Worm (Caenorhabditis elegans): ENCODE measurements around the gene unc-130.

Gene unc-130

ce11 chrII:11305627-11306449, 24.1 kb downstream of the unc-130 start, which contains the start of gene rsf-1 (continued):
- TF ChIP-seq ceh-16 (tag; optimal IDR thresholded peaks at IDR 0.05) (no peak), nhr-6 (tag; optimal IDR thresholded peaks at IDR 0.05) (no peak), dmd-4 (tag; optimal IDR thresholded peaks at IDR 0.05) (no peak), snpc-4 (tag; optimal IDR thresholded peaks at IDR 0.05) (no peak), sem-4 (tag; optimal IDR thresholded peaks at IDR 0.05) (no peak), lsy-2 (tag; optimal IDR thresholded peaks at IDR 0.05) (peak in 1 of 2 experiments; percentile 25), Y55F3AM.14 (GFP tag; optimal IDR thresholded peaks at IDR 0.05) (no peak), alr-1 (tag; optimal IDR thresholded peaks at IDR 0.05) (no peak), mab-5 (tag; optimal IDR thresholded peaks at IDR 0.05) (no peak), zag-1 (tag; optimal IDR thresholded peaks at IDR 0.05) (no peak), nhr-23 (tag; optimal IDR thresholded peaks at IDR 0.05) (no peak)

ce11 chrII:11307332-11307731, 25.6 kb downstream of the unc-130 start:
- no peak for TF ChIP-seq snpc-4 (tag; optimal IDR thresholded peaks at IDR 0.05)
- peak; percentile 61 for TF ChIP-seq nhr-25 (tag; optimal IDR thresholded peaks at IDR 0.05)
- peak; percentile 92 for TF ChIP-seq blmp-1 (tag; optimal IDR thresholded peaks at IDR 0.05; ENCODE audit: insufficient read depth)
- peak; percentile 26 for TF ChIP-seq nhr-129 (tag; optimal IDR thresholded peaks at IDR 0.05)

DNA sequence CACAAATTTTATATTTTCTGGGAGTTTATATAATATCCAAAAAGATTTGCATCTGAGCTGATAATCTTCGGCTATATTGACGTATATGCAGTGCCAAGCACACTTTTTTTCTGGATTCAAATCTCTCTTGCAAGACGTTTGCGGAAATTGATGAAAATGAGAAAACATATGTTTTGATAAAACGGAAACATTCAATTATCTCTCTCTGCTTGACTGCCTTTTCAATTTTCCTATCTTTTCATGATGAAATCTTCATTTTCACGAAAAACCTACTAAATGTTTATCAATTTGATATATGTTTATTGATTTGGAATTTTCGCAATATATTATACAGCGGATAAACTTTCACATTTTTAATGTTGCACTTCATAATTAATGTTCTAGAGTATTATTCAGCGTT, 26.2 kb downstream of the unc-130 start:
- TF ChIP-seq lsy-2 (tag; optimal IDR thresholded peaks at IDR 0.05), result peak in 1 of 2 experiments; percentile 5
- no peak for TF ChIP-seq Y55F3AM.14 (GFP tag; optimal IDR thresholded peaks at IDR 0.05)
- peak; percentile 10 for TF ChIP-seq blmp-1 (tag; optimal IDR thresholded peaks at IDR 0.05; ENCODE audit: insufficient read depth)
- TF ChIP-seq nhr-129 (tag; optimal IDR thresholded peaks at IDR 0.05), result peak; percentile 15
- TF ChIP-seq dmd-4 (tag; optimal IDR thresholded peaks at IDR 0.05), result no peak

- TF ChIP-seq unc-39 (tag; optimal IDR thresholded peaks at IDR 0.05), result no peak
- TF ChIP-seq zag-1 (tag; optimal IDR thresholded peaks at IDR 0.05), result no peak
- no peak for TF ChIP-seq nhr-10 (tag; optimal IDR thresholded peaks at IDR 0.05)
- no peak for TF ChIP-seq dmd-4 (tag; optimal IDR thresholded peaks at IDR 0.05)
- TF ChIP-seq ztf-1 (GFP tag; conservative IDR thresholded peaks at IDR 0.05), result no peak
- no peak for TF ChIP-seq C34F6.9 (tag; optimal IDR thresholded peaks at IDR 0.05)
- no peak for TF ChIP-seq aly-2 (tag; optimal IDR thresholded peaks at IDR 0.05)
- no peak for TF ChIP-seq nhr-21 (tag; optimal IDR thresholded peaks at IDR 0.05)
Measured at ce11 chrII:11312223-11312622, 30.5 kb downstream of the unc-130 start, which contains the start of gene T24F1.7. Gene T24F1.7, plus strand, starts transcription at chrII:11312523.

- TF ChIP-seq nhr-10 (tag; optimal IDR thresholded peaks at IDR 0.05), result no peak
- no peak for TF ChIP-seq sma-9 (GFP tag; optimal IDR thresholded peaks at IDR 0.05)
- TF ChIP-seq sma-9 (tag; optimal IDR thresholded peaks at IDR 0.05), result no peak
- no peak for TF ChIP-seq mbf-1 (tag; optimal IDR thresholded peaks at IDR 0.05)
- TF ChIP-seq blmp-1 (tag; optimal IDR thresholded peaks at IDR 0.05; ENCODE audit: insufficient read depth), result no peak
- TF ChIP-seq mdl-1 (tag; optimal IDR thresholded peaks at IDR 0.05), result no peak
- no peak for TF ChIP-seq crh-2 (tag; optimal IDR thresholded peaks at IDR 0.05)
- no peak for TF ChIP-seq ztf-4 (tag; optimal IDR thresholded peaks at IDR 0.05)
- TF ChIP-seq skn-1 (tag; optimal IDR thresholded peaks at IDR 0.05), result no peak
- no peak for TF ChIP-seq elt-1 (tag; optimal IDR thresholded peaks at IDR 0.05)
- TF ChIP-seq ztf-1 (GFP tag; conservative IDR thresholded peaks at IDR 0.05), result no peak
Measured at ce11 chrII:11314165-11314564, 32.4 kb downstream of the unc-130 start, which contains the start of gene T24F1.4. Gene T24F1.4, minus strand, starts transcription at chrII:11314265.

ce11 chrII:11316663-11317062, 34.9 kb downstream of the unc-130 start:
- TF ChIP-seq ztf-4 (tag; optimal IDR thresholded peaks at IDR 0.05) (no peak), lin-13 (GFP tag; optimal IDR thresholded peaks at IDR 0.05) (no peak), nhr-129 (tag; optimal IDR thresholded peaks at IDR 0.05) (peak; percentile 12), crh-2 (tag; optimal IDR thresholded peaks at IDR 0.05) (no peak), nhr-77 (tag; optimal IDR thresholded peaks at IDR 0.05) (no peak), skn-1 (tag; optimal IDR thresholded peaks at IDR 0.05) (no peak), nhr-237 (tag; optimal IDR thresholded peaks at IDR 0.05) (no peak), Y55F3AM.14 (GFP tag; optimal IDR thresholded peaks at IDR 0.05) (no peak), sma-9 (GFP tag; optimal IDR thresholded peaks at IDR 0.05) (no peak), sma-9 (tag; optimal IDR thresholded peaks at IDR 0.05) (no peak), blmp-1 (tag; optimal IDR thresholded peaks at IDR 0.05; ENCODE audit: insufficient read depth) (no peak), ZK546.5 (tag; optimal IDR thresholded peaks at IDR 0.05) (no peak), unc-62 (GFP tag; optimal IDR thresholded peaks at IDR 0.05) (no peak), nhr-25 (tag; optimal IDR thresholded peaks at IDR 0.05) (no peak), mbf-1 (tag; optimal IDR thresholded peaks at IDR 0.05) (no peak), dmd-4 (tag; optimal IDR thresholded peaks at IDR 0.05) (no peak), gmeb-1 (tag; optimal IDR thresholded peaks at IDR 0.05) (no peak), lin-11 (tag; optimal IDR thresholded peaks at IDR 0.05) (no peak), sem-4 (tag; optimal IDR thresholded peaks at IDR 0.05) (no peak), ama-1 (optimal IDR thresholded peaks at IDR 0.05) (no peak), mdl-1 (tag; optimal IDR thresholded peaks at IDR 0.05) (peak in 1 of 2 experiments; percentile 28), nhr-23 (tag; optimal IDR thresholded peaks at IDR 0.05) (no peak), mab-5 (tag; optimal IDR thresholded peaks at IDR 0.05) (no peak), C34F6.9 (tag; optimal IDR thresholded peaks at IDR 0.05) (peak; percentile 27), unc-55 (GFP tag; optimal IDR thresholded peaks at IDR 0.05) (peak; percentile 28), ztf-11 (tag; optimal IDR thresholded peaks at IDR 0.05) (no peak), sma-3 (GFP tag; optimal IDR thresholded peaks at IDR 0.05) (no peak), lsy-2 (tag; optimal IDR thresholded peaks at IDR 0.05) (no peak)

Data from whole organism, L2 larva.